Fruit fly (Drosophila melanogaster): ENCODE results near the gene CG17776.

Gene CG17776

DNA sequence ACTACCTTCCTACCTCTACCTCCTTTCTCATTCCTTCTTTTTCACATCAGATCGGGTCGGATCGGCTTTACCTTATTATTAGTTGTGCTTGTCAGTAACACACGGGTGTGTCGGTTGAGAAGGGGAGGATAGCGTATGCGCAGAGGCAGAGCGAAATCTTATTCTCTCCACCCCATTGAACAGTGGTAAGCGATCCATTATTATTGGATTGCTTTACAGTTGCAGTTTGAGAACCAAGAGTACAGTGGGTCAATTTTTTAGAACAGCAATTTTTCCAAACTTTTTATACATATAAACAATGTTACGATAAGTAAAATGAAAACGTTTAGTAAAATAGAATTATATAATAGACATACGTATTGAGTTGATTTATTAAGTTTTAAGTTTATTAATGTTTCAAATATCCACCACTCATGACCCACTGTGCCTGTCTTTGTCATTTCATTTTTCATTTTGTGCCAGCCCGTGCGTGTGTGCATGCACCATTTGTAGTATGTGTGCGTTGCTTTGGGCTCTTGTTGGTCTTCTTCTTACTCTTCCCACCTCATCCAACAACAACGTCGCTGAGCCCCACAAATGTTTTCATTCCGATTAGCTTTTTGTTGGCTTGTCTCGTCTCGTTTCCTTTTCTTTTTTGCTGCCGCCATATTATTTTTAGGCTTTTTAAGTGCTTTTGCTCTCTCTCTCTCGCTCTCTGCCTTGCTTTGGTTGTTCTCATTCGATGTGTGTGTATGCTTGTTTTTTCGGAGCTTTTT lies 46.8 kb upstream of the CG17776 start (continued):
- peak; percentile 83 for TF ChIP-seq crc (GFP tag; optimal IDR thresholded peaks at IDR 0.05)
- peak; percentile 99 for TF ChIP-seq tap (tag; optimal IDR thresholded peaks at IDR 0.05)
- peak; percentile 99 for TF ChIP-seq CG13894 (tag; optimal IDR thresholded peaks at IDR 0.05)
- no peak for TF ChIP-seq pita (GFP tag; optimal IDR thresholded peaks at IDR 0.05)
- TF ChIP-seq CG2889 (GFP tag; IDR thresholded peaks at IDR 0.05): peak; percentile 98
- peak; percentile 99 for TF ChIP-seq seq (GFP tag; IDR thresholded peaks at IDR 0.05)
- peak; percentile 14 for TF ChIP-seq hkb (optimal IDR thresholded peaks at IDR 0.05)
- peak; percentile 99 for TF ChIP-seq hkb (GFP tag; IDR thresholded peaks at IDR 0.05)
- peak; percentile 99 for TF ChIP-seq CG4404 (GFP tag; IDR thresholded peaks at IDR 0.05)
- TF ChIP-seq insv (GFP tag; optimal IDR thresholded peaks at IDR 0.05): peak; percentile 60 to 84
- TF ChIP-seq slou (GFP tag; optimal IDR thresholded peaks at IDR 0.05): peak; percentile 98
- peak; percentile 99 for TF ChIP-seq Rfx (GFP tag; IDR thresholded peaks at IDR 0.05)
- TF ChIP-seq Lpt (GFP tag; optimal IDR thresholded peaks at IDR 0.05): no peak
- peak; percentile 98 for TF ChIP-seq CG14667 (GFP tag; IDR thresholded peaks at IDR 0.05)
- peak; percentile 71 for TF ChIP-seq dm (GFP tag; optimal IDR thresholded peaks at IDR 0.05)
- peak; percentile 99 for TF ChIP-seq so (GFP tag; IDR thresholded peaks at IDR 0.05)
- TF ChIP-seq nau (GFP tag; optimal IDR thresholded peaks at IDR 0.05): peak; percentile 98
- TF ChIP-seq HmgZ (tag; optimal IDR thresholded peaks at IDR 0.05): peak; percentile 99
- peak; percentile 84 for TF ChIP-seq CG30020 (tag; optimal IDR thresholded peaks at IDR 0.05)
- peak; percentile 96 for TF ChIP-seq CG32767 (GFP tag; IDR thresholded peaks at IDR 0.05)
- peak; percentile 93 for TF ChIP-seq NC2β (GFP tag; optimal IDR thresholded peaks at IDR 0.05)
- peak; percentile 99 for TF ChIP-seq oc (tag; optimal IDR thresholded peaks at IDR 0.05)
- peak; percentile 20 for TF ChIP-seq pzg (GFP tag; optimal IDR thresholded peaks at IDR 0.05)
- TF ChIP-seq CG6683 (GFP tag; optimal IDR thresholded peaks at IDR 0.05): peak; percentile 99
- TF ChIP-seq CG4617 (GFP tag; optimal IDR thresholded peaks at IDR 0.05; ENCODE audit: borderline replicate concordance): peak; percentile 94
- TF ChIP-seq CG7357 (GFP tag; IDR thresholded peaks at IDR 0.05): peak; percentile 96
- peak; percentile 99 for TF ChIP-seq Ssrp (tag; optimal IDR thresholded peaks at IDR 0.05)
- TF ChIP-seq CG32772 (GFP tag; IDR thresholded peaks at IDR 0.05): peak; percentile 98
- peak; percentile 99 for TF ChIP-seq Oaz (GFP tag; IDR thresholded peaks at IDR 0.05)
- peak; percentile 99 for TF ChIP-seq CG1529 (GFP tag; optimal IDR thresholded peaks at IDR 0.05)
- peak; percentile 96 for TF ChIP-seq NFAT (GFP tag; IDR thresholded peaks at IDR 0.05)
- no peak for TF ChIP-seq CG2129 (GFP tag; IDR thresholded peaks at IDR 0.05; ENCODE audit: partially characterized antibody)
- TF ChIP-seq CG10959 (GFP tag; IDR thresholded peaks at IDR 0.05): peak; percentile 98
- TF ChIP-seq CG18476 (GFP tag; optimal IDR thresholded peaks at IDR 0.05): peak; percentile 99
- peak; percentile 98 for TF ChIP-seq Max (GFP tag; optimal IDR thresholded peaks at IDR 0.05)
- peak; percentile 96 for TF ChIP-seq CG8359 (GFP tag; optimal IDR thresholded peaks at IDR 0.05; ENCODE audit: borderline replicate concordance)
- TF ChIP-seq Gsc (GFP tag; IDR thresholded peaks at IDR 0.05): peak; percentile 96
- peak; percentile 93 for TF ChIP-seq wek (GFP tag; optimal IDR thresholded peaks at IDR 0.05)
- TF ChIP-seq sna (GFP tag; IDR thresholded peaks at IDR 0.05; ENCODE audit: partially characterized antibody): peak; percentile 59
- TF ChIP-seq zen (tag; optimal IDR thresholded peaks at IDR 0.05): peak; percentile 99
- peak; percentile 99 for TF ChIP-seq CG8924 (tag; optimal IDR thresholded peaks at IDR 0.05)
- TF ChIP-seq Jarid2 (GFP tag; optimal IDR thresholded peaks at IDR 0.05): peak; percentile 91
- peak; percentile 99 for TF ChIP-seq CG6854 (GFP tag; optimal IDR thresholded peaks at IDR 0.05)
- TF ChIP-seq CG30431 (GFP tag; optimal IDR thresholded peaks at IDR 0.05): peak; percentile 98
- TF ChIP-seq B-H2 (GFP tag; optimal IDR thresholded peaks at IDR 0.05): peak; percentile 99
- TF ChIP-seq CG10267 (tag; optimal IDR thresholded peaks at IDR 0.05): peak; percentile 97
- TF ChIP-seq crol (GFP tag; IDR thresholded peaks at IDR 0.05): peak; percentile 82
- peak; percentile 98 for TF ChIP-seq schlank (tag; optimal IDR thresholded peaks at IDR 0.05)
- TF ChIP-seq Spps (tag; optimal IDR thresholded peaks at IDR 0.05): peak; percentile 100
- peak; percentile 98 for TF ChIP-seq H2.0 (GFP tag; IDR thresholded peaks at IDR 0.05)
